Worm (Caenorhabditis elegans) whole organism, young adult: ENCODE results near the gene ccpp-6.

ENCODE experiments used
- B0261.1 ChIP-seq: sonication (generic microtip); optimal IDR thresholded peaks from 2 replicates; lab custom pipeline; 2016; ENCODE audit warnings: mild to moderate bottlenecking, missing genetic modification characterization, moderate library complexity, missing compliant biosample characterization
- C06A6.2 ChIP-seq: fragments of 200-800 bp; sonication (Bioruptor generic); conservative IDR thresholded peaks from 2 replicates; pipeline ENCODE4 v1.3.6; 2022; ENCODE audit warnings: missing genetic modification characterization, missing compliant biosample characterization
- C17E4.6 ChIP-seq: fragments of 200-800 bp; sonication (Bioruptor generic); IDR thresholded peaks from 2 replicates; pipeline ENCODE4 v1.3.6; 2022; ENCODE audit warnings: missing genetic modification reagents, missing genetic modification characterization, missing compliant biosample characterization
- F22D6.2 ChIP-seq: sonication (generic microtip); optimal IDR thresholded peaks from 2 replicates; lab custom pipeline; 2016; ENCODE audit warnings: mild to moderate bottlenecking, missing genetic modification characterization, missing compliant biosample characterization
- F33H1.4 ChIP-seq: fragments of 200-800 bp; sonication (Bioruptor generic); IDR thresholded peaks from 2 replicates; pipeline ENCODE4 v1.3.6; 2022; ENCODE audit warnings: missing genetic modification reagents, missing genetic modification characterization, missing compliant biosample characterization
- F55B11.4 ChIP-seq: sonication (generic microtip); optimal IDR thresholded peaks from 2 replicates; lab custom pipeline; 2016; ENCODE audit warnings: missing compliant biosample characterization, missing genetic modification characterization, borderline replicate concordance; ENCODE audit not compliant: insufficient read depth
- K12H6.12 ChIP-seq: fragments of 200-800 bp; sonication (Bioruptor generic); optimal IDR thresholded peaks from 2 replicates; lab custom pipeline; 2018; ENCODE audit warnings: mild to moderate bottlenecking, missing genetic modification characterization, missing compliant biosample characterization
- Y53G8AR.9 ChIP-seq: fragments of 200-800 bp; sonication (Bioruptor generic); conservative IDR thresholded peaks from 2 replicates; pipeline ENCODE4 v1.3.6; 2022; ENCODE audit warnings: missing genetic modification reagents, missing genetic modification characterization, missing compliant biosample characterization
- Y79H2A.3 ChIP-seq: fragments of 200-800 bp; sonication (Bioruptor generic); conservative IDR thresholded peaks from 2 replicates; pipeline ENCODE4 v1.3.6; 2022; ENCODE audit warnings: missing genetic modification reagents, missing genetic modification characterization, missing compliant biosample characterization
- akir-1 ChIP-seq: fragments of 200-800 bp; sonication (Bioruptor generic); optimal IDR thresholded peaks from 2 replicates; lab custom pipeline; 2018; ENCODE audit warnings: mild to moderate bottlenecking, missing genetic modification characterization, moderate library complexity, missing compliant biosample characterization
- attf-3 ChIP-seq: fragments of 200-800 bp; sonication (Bioruptor generic); conservative IDR thresholded peaks from 2 replicates; pipeline ENCODE4 v1.3.6; 2022; ENCODE audit warnings: missing genetic modification reagents, missing genetic modification characterization, missing compliant biosample characterization
- attf-5 ChIP-seq: fragments of 200-800 bp; sonication (Bioruptor generic); optimal IDR thresholded peaks from 2 replicates; lab custom pipeline; 2018; ENCODE audit warnings: mild to moderate bottlenecking, missing genetic modification characterization, missing compliant biosample characterization
- bed-1 ChIP-seq: fragments of 200-800 bp; sonication (Bioruptor generic); IDR thresholded peaks from 2 replicates; pipeline ENCODE4 v1.3.6; 2022; ENCODE audit warnings: missing genetic modification reagents, missing genetic modification characterization, missing compliant biosample characterization
- ccch-3 ChIP-seq: fragments of 200-800 bp; sonication (Bioruptor generic); optimal IDR thresholded peaks from 2 replicates; lab custom pipeline; 2018; ENCODE audit warnings: mild to moderate bottlenecking, missing genetic modification characterization, missing compliant biosample characterization
- cebp-1 ChIP-seq, 2 experiments: fragments of 200-800 bp in 1 of 2; sonication (Bioruptor generic) in 1 of 2; sonication (generic microtip) in 1 of 2; IDR thresholded peaks in 1 of 2; optimal IDR thresholded peaks in 1 of 2; 2 replicates each; pipeline versions ENCODE4 v1.3.6 to Lab custom; 2017 to 2022; ENCODE audit warnings: missing compliant biosample characterization in 2 of 2, missing genetic modification characterization in 2 of 2, mild to moderate bottlenecking in 1 of 2, missing genetic modification reagents in 1 of 2, moderate library complexity in 1 of 2
- ceh-79 ChIP-seq: sonication (generic microtip); optimal IDR thresholded peaks from 2 replicates; lab custom pipeline; 2017; ENCODE audit warnings: mild to moderate bottlenecking, missing genetic modification characterization, missing compliant biosample characterization
- ceh-91 ChIP-seq: fragments of 200-800 bp; sonication (Bioruptor generic); IDR thresholded peaks from 2 replicates; pipeline ENCODE4 v1.3.6; 2022; ENCODE audit warnings: missing genetic modification reagents, missing genetic modification characterization, missing compliant biosample characterization
- chd-7 ChIP-seq: sonication (generic microtip); optimal IDR thresholded peaks from 2 replicates; lab custom pipeline; 2016; ENCODE audit warnings: mild to moderate bottlenecking, missing genetic modification characterization, moderate library complexity, missing compliant biosample characterization
- die-1 ChIP-seq: sonication (generic microtip); optimal IDR thresholded peaks from 2 replicates; lab custom pipeline; 2016; ENCODE audit warnings: missing genotype, mild to moderate bottlenecking, missing genetic modification characterization, missing compliant biosample characterization
- dox-1 ChIP-seq: fragments of 200-800 bp; sonication (Bioruptor generic); IDR thresholded peaks from 2 replicates; pipeline ENCODE4 v1.3.6; 2022; ENCODE audit warnings: missing genetic modification reagents, missing genetic modification characterization, missing compliant biosample characterization
- dpl-1 ChIP-seq: fragments of 150-350 bp; optimal IDR thresholded peaks from 2 replicates; lab custom pipeline; 2014; ENCODE audit warnings: missing biosample characterization, missing genetic modification reagents, missing genetic modification characterization
- efl-1 ChIP-seq: fragments of 150-350 bp; optimal IDR thresholded peaks from 2 replicates; lab custom pipeline; 2014; ENCODE audit warnings: missing biosample characterization, missing genetic modification reagents, missing genetic modification characterization
- egl-18 ChIP-seq: fragments of 200-800 bp; sonication (Bioruptor generic); IDR thresholded peaks from 2 replicates; pipeline ENCODE4 v1.3.6; 2022; ENCODE audit warnings: missing genetic modification reagents, missing genetic modification characterization, missing compliant biosample characterization
- egrh-3 ChIP-seq: fragments of 200-800 bp; sonication (Bioruptor generic); IDR thresholded peaks from 2 replicates; pipeline ENCODE4 v1.3.6; 2022; ENCODE audit warnings: missing genetic modification reagents, missing genetic modification characterization, missing compliant biosample characterization
- ets-4 ChIP-seq: fragments of 200-800 bp; sonication (Bioruptor generic); optimal IDR thresholded peaks from 2 replicates; lab custom pipeline; 2018; ENCODE audit warnings: mild to moderate bottlenecking, missing genetic modification characterization, missing compliant biosample characterization
- fkh-3 ChIP-seq: sonication (generic microtip); optimal IDR thresholded peaks from 2 replicates; lab custom pipeline; 2016; ENCODE audit warnings: mild to moderate bottlenecking, missing genetic modification characterization, missing compliant biosample characterization
- gei-17 ChIP-seq: fragments of 200-800 bp; sonication (Bioruptor generic); optimal IDR thresholded peaks from 2 replicates; lab custom pipeline; 2018; ENCODE audit warnings: mild to moderate bottlenecking, missing genetic modification characterization, missing compliant biosample characterization
- hlh-26 ChIP-seq: fragments of 200-800 bp; sonication (Bioruptor generic); conservative IDR thresholded peaks from 2 replicates; pipeline ENCODE4 v1.3.6; 2022; ENCODE audit warnings: missing genetic modification reagents, missing genetic modification characterization, missing compliant biosample characterization
- hmg-20 ChIP-seq: fragments of 200-800 bp; sonication (Bioruptor generic); IDR thresholded peaks from 2 replicates; pipeline ENCODE4 v1.3.6; 2022; ENCODE audit warnings: missing genetic modification reagents, missing genetic modification characterization, missing compliant biosample characterization
- hrde-1 ChIP-seq: sonication (generic microtip); optimal IDR thresholded peaks from 2 replicates; lab custom pipeline; 2016; ENCODE audit warnings: missing genetic modification characterization, mild to moderate bottlenecking, missing compliant biosample characterization, moderate library complexity, missing genotype, missing genetic modification reagents, borderline replicate concordance
- hsf-1 ChIP-seq: fragments of 200-800 bp; sonication (Bioruptor generic); IDR thresholded peaks from 2 replicates; pipeline ENCODE4 v1.3.6; 2022; ENCODE audit warnings: missing genetic modification reagents, missing genetic modification characterization, missing compliant biosample characterization
- lag-1 ChIP-seq: fragments of 200-800 bp; sonication (Bioruptor generic); IDR thresholded peaks from 2 replicates; pipeline ENCODE4 v1.3.6; 2022; ENCODE audit warnings: missing genetic modification reagents, missing genetic modification characterization, missing compliant biosample characterization
- let-526 ChIP-seq: fragments of 200-800 bp; sonication (Bioruptor generic); IDR thresholded peaks from 2 replicates; pipeline ENCODE4 v1.3.6; 2022; ENCODE audit warnings: missing genetic modification reagents, missing genetic modification characterization, missing compliant biosample characterization
- lin-40 ChIP-seq: sonication (generic microtip); optimal IDR thresholded peaks from 2 replicates; lab custom pipeline; 2016; ENCODE audit warnings: missing genetic modification characterization, mild to moderate bottlenecking, missing compliant biosample characterization, missing genotype, missing genetic modification reagents
- lir-1 ChIP-seq: fragments of 200-800 bp; sonication (Bioruptor generic); conservative IDR thresholded peaks from 2 replicates; pipeline ENCODE4 v1.3.6; 2022; ENCODE audit warnings: missing genetic modification reagents, missing genetic modification characterization, missing compliant biosample characterization
- lsl-1 ChIP-seq: fragments of 200-800 bp; sonication (Bioruptor generic); optimal IDR thresholded peaks from 2 replicates; lab custom pipeline; 2018; ENCODE audit warnings: mild to moderate bottlenecking, missing genetic modification characterization, moderate library complexity, missing compliant biosample characterization
- lsy-27 ChIP-seq: sonication (generic microtip); optimal IDR thresholded peaks from 2 replicates; lab custom pipeline; 2017; ENCODE audit warnings: missing genetic modification characterization, mild to moderate bottlenecking, missing compliant biosample characterization, antibody characterized with exemption, missing genotype, borderline replicate concordance; ENCODE audit not compliant: insufficient read depth
- madf-10 ChIP-seq: sonication (generic microtip); optimal IDR thresholded peaks from 2 replicates; lab custom pipeline; 2016; ENCODE audit warnings: mild to moderate bottlenecking, missing genetic modification characterization, missing compliant biosample characterization
- mxl-1 ChIP-seq: sonication (generic microtip); optimal IDR thresholded peaks from 2 replicates; lab custom pipeline; 2016; ENCODE audit warnings: missing genetic modification characterization, missing compliant biosample characterization
- nfyb-1 ChIP-seq: fragments of 200-800 bp; sonication (Bioruptor generic); IDR thresholded peaks from 2 replicates; pipeline ENCODE4 v1.3.6; 2022; ENCODE audit warnings: missing genetic modification reagents, missing genetic modification characterization, missing compliant biosample characterization
- nhr-120 ChIP-seq: fragments of 200-800 bp; sonication (Bioruptor generic); IDR thresholded peaks from 2 replicates; pipeline ENCODE4 v1.3.6; 2022; ENCODE audit warnings: missing genetic modification characterization, missing compliant biosample characterization
- nhr-80 ChIP-seq: sonication (generic microtip); optimal IDR thresholded peaks from 2 replicates; lab custom pipeline; 2016; ENCODE audit warnings: missing genetic modification characterization, missing compliant biosample characterization
- rcor-1 ChIP-seq: fragments of 200-800 bp; sonication (Bioruptor generic); IDR thresholded peaks from 2 replicates; pipeline ENCODE4 v1.3.6; 2022; ENCODE audit warnings: missing genetic modification reagents, missing genetic modification characterization, missing compliant biosample characterization
- tlf-1 ChIP-seq: fragments of 200-800 bp; sonication (Bioruptor generic); optimal IDR thresholded peaks from 2 replicates; lab custom pipeline; 2018; ENCODE audit warnings: mild to moderate bottlenecking, missing genetic modification characterization, missing compliant biosample characterization
- unc-62 ChIP-seq: fragments of 150-350 bp; optimal IDR thresholded peaks from 2 replicates; lab custom pipeline; 2014; ENCODE audit warnings: missing biosample characterization, missing genetic modification reagents, missing genetic modification characterization
- ztf-25 ChIP-seq: fragments of 200-800 bp; sonication (Bioruptor generic); IDR thresholded peaks from 2 replicates; pipeline ENCODE4 v1.3.6; 2022; ENCODE audit warnings: missing genetic modification reagents, missing genetic modification characterization, missing compliant biosample characterization

Gene ccpp-6

DNA sequence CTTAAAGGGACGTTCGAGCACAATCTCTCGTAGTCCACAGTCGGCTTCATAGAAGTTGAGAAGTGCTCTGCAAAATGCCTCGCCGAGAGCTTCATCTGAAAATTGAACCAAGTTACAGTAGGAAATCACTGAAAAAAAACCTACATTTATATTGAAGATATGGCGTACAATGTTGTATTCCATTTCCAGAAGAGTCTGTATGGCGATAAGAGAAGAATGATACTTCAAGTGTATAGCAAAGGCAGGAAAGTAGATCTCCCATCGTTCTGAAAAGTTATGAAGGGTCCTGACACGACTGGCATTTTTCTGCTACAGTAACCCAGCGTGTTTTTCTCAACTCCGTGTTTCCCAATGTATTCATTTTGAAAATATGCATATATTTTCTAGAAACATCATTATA, 2.8 kb downstream of the ccpp-6 start:
- TF ChIP-seq ccch-3 (GFP tag; lab: Kevin White, UChicago) (no peak), hrde-1 (peak; percentile 53), attf-5 (GFP tag; lab: Kevin White, UChicago) (no peak), akir-1 (GFP tag; lab: Kevin White, UChicago) (no peak), cebp-1 (GFP tag; IDR thresholded peaks at IDR 0.05; lab: Robert Waterston, UW) (no peak), cebp-1 (tag; optimal IDR thresholded peaks at IDR 0.05; lab: Kevin White, UChicago) (no peak), nfyb-1 (GFP tag; lab: Robert Waterston, UW) (0 out of 2 replicates have a peak, but pooled peaks have one; percentile 8)

DNA sequence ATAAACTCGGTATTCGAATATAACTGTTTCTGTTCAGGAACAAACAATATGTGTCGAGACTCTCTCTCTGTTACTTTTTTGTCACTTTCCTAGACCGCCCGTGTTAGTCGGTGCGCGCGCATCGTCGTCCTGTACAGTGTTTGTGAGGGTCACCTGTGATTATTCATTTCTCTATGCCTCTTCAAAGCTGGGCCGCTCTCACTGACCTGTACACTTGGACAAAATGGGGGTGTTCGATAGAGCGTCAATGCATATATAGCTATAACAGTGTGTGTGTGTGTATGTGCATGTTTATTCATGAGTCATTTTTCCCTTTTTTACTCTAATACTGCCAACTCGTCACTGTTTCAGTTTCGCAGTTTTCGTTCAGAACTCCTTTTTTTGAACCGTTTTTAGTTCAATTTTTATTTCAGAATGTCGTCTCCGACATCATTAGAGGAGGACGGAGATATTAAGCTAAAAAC, 7.5 kb downstream of the ccpp-6 start, which contains the start of gene pkc-3:
pkc-3 (plus strand) TSS at position 414 of the 464 bp plus-strand sequence.
- TF ChIP-seq gei-17 (GFP tag; lab: Kevin White, UChicago) (peak; percentile 10), Y79H2A.3 (GFP tag; lab: Robert Waterston, UW) (0 out of 2 replicates have a peak, but pooled peaks have one; percentile 33), lin-40 (tag; lab: Kevin White, UChicago) (peak; percentile 62), lag-1 (GFP tag; lab: Robert Waterston, UW) (no peak), C06A6.2 (GFP tag; lab: Robert Waterston, UW) (peak; percentile 35; the same call in 1 of the 2 replicates), egl-18 (GFP tag; lab: Robert Waterston, UW) (0 out of 2 replicates have a peak, but pooled peaks have one; percentile 3), nhr-120 (GFP tag; lab: Robert Waterston, UW) (no peak), C17E4.6 (GFP tag; lab: Robert Waterston, UW) (no peak), die-1 (peak; percentile 55), mxl-1 (tag; lab: Kevin White, UChicago) (no peak), lsl-1 (GFP tag; lab: Kevin White, UChicago) (peak; percentile 44), hsf-1 (GFP tag; lab: Robert Waterston, UW) (peak; percentile 75), lir-1 (GFP tag; lab: Robert Waterston, UW) (0 out of 2 replicates have a peak, but pooled peaks have one; percentile 41), dox-1 (peak; percentile 91), madf-10 (tag; lab: Kevin White, UChicago) (peak; percentile 38), let-526 (GFP tag; lab: Robert Waterston, UW) (no peak), hlh-26 (GFP tag; lab: Robert Waterston, UW) (no peak), akir-1 (GFP tag; lab: Kevin White, UChicago) (no peak), tlf-1 (peak; percentile 72), ztf-25 (no peak), ceh-79 (tag; lab: Kevin White, UChicago) (no peak), B0261.1 (tag; lab: Kevin White, UChicago) (no peak), lsy-27 (tag; lab: Kevin White, UChicago) (no peak), ceh-91 (GFP tag; lab: Robert Waterston, UW) (no peak), rcor-1 (GFP tag; lab: Robert Waterston, UW) (peak; percentile 39; the same call in 1 of the 2 replicates), chd-7 (tag; lab: Kevin White, UChicago) (peak; percentile 82), hmg-20 (GFP tag; lab: Robert Waterston, UW) (0 out of 2 replicates have a peak, but pooled peaks have one; percentile 22), efl-1 (peak; percentile 63), attf-3 (no peak; the same call in 1 of the 2 replicates), Y53G8AR.9 (GFP tag; lab: Robert Waterston, UW) (peak; percentile 86), bed-1 (GFP tag; lab: Robert Waterston, UW) (no peak), F55B11.4 (no peak), K12H6.12 (peak; percentile 40), nfyb-1 (GFP tag; lab: Robert Waterston, UW) (peak; percentile 72), unc-62 (GFP tag; lab: Kevin White, UChicago) (no peak), dpl-1 (GFP tag; lab: Kevin White, UChicago) (no peak), F22D6.2 (peak; percentile 37), fkh-3 (tag; lab: Kevin White, UChicago) (no peak), nhr-80 (tag; lab: Kevin White, UChicago) (peak; percentile 97), F33H1.4 (GFP tag; lab: Robert Waterston, UW) (peak; percentile 29; the same call in 1 of the 2 replicates), egrh-3 (peak; percentile 35; the same call in 1 of the 2 replicates), ets-4 (peak; percentile 54)
